Worm (Caenorhabditis elegans) whole organism, L4 larva: ENCODE results near the gene R148.8.

Experiments used
- F26F4.8 ChIP-seq: fragments of 200-800 bp; sonication (Bioruptor generic); conservative IDR thresholded peaks from 2 replicates; pipeline ENCODE4 v1.3.6; 2022; ENCODE audit warnings: missing genetic modification characterization, missing compliant biosample characterization
- F44E2.7 ChIP-seq: fragments of 200-800 bp; sonication (Bioruptor generic); IDR thresholded peaks from 2 replicates; pipeline ENCODE4 v2.1.2; 2022; ENCODE audit warnings: missing genetic modification characterization, missing compliant biosample characterization
- Y105C5A.15 ChIP-seq: fragments of 200-800 bp; sonication (Bioruptor generic); IDR thresholded peaks from 2 replicates; pipeline ENCODE4 v1.3.6; 2022; ENCODE audit warnings: missing genetic modification characterization, missing compliant biosample characterization
- Y48G9A.11 ChIP-seq: fragments of 200-800 bp; sonication (Bioruptor generic); IDR thresholded peaks from 2 replicates; pipeline ENCODE4 v1.3.6; 2022; ENCODE audit warnings: missing genetic modification reagents, missing genetic modification characterization, missing compliant biosample characterization
- ZK337.2 ChIP-seq: fragments of 200-800 bp; sonication (Bioruptor generic); IDR thresholded peaks from 2 replicates; pipeline ENCODE4 v1.3.6; 2022; ENCODE audit warnings: missing genetic modification reagents, missing genetic modification characterization, missing compliant biosample characterization
- aha-1 ChIP-seq: fragments of 150-350 bp; peaks from one replicate; lab custom pipeline; 2014; ENCODE audit warnings: missing biosample characterization, missing genetic modification characterization
- aly-2 ChIP-seq: sonication (generic microtip); optimal IDR thresholded peaks from 2 replicates; lab custom pipeline; 2018; ENCODE audit warnings: missing biosample characterization, missing genetic modification characterization
- arid-1 ChIP-seq: fragments of 200-800 bp; sonication (Bioruptor generic); conservative IDR thresholded peaks from 2 replicates; pipeline ENCODE4 v1.3.6; 2022; ENCODE audit warnings: missing genetic modification reagents, missing genetic modification characterization, missing compliant biosample characterization
- ceh-28 ChIP-seq: fragments of 150-350 bp; optimal IDR thresholded peaks from 2 replicates; lab custom pipeline; 2014; ENCODE audit warnings: missing biosample characterization, missing genetic modification reagents, missing genetic modification characterization
- cey-2 ChIP-seq: sonication (generic microtip); optimal IDR thresholded peaks from 3 replicates; lab custom pipeline; 2017; ENCODE audit warnings: missing genetic modification characterization, mild to moderate bottlenecking, missing compliant biosample characterization, antibody characterized with exemption, borderline replicate concordance; ENCODE audit not compliant: insufficient read depth
- daf-16 ChIP-seq, 3 experiments: sonication (generic microtip); optimal IDR thresholded peaks; 2 replicates each; lab custom pipeline; 2016 to 2017; ENCODE audit warnings: missing genetic modification characterization in 3 of 3, missing genetic modification reagents in 3 of 3, mild to moderate bottlenecking in 2 of 3, missing compliant biosample characterization in 2 of 3, missing biosample characterization in 1 of 3, moderate library complexity in 1 of 3
- dpl-1 ChIP-seq: fragments of 150-350 bp; optimal IDR thresholded peaks from 2 replicates; lab custom pipeline; 2014; ENCODE audit warnings: missing biosample characterization, missing genetic modification reagents, missing genetic modification characterization
- egl-43 ChIP-seq: fragments of 200-800 bp; sonication (Bioruptor generic); IDR thresholded peaks from 2 replicates; pipeline ENCODE4 v1.3.6; 2022; ENCODE audit warnings: missing genetic modification reagents, missing genetic modification characterization, missing compliant biosample characterization
- fkh-10 ChIP-seq: fragments of 150-350 bp; optimal IDR thresholded peaks from 2 replicates; lab custom pipeline; 2014; ENCODE audit warnings: missing biosample characterization, missing genetic modification reagents, missing genetic modification characterization
- hlh-11 ChIP-seq: fragments of 200-800 bp; sonication (Bioruptor generic); optimal IDR thresholded peaks from 2 replicates; lab custom pipeline; 2018; ENCODE audit warnings: mild to moderate bottlenecking, missing genetic modification characterization, missing compliant biosample characterization
- hmg-1.1 ChIP-seq: fragments of 200-800 bp; sonication (Bioruptor generic); IDR thresholded peaks from 2 replicates; pipeline ENCODE4 v1.3.6; 2022; ENCODE audit warnings: missing genetic modification reagents, missing genetic modification characterization, missing compliant biosample characterization
- lim-7 ChIP-seq: fragments of 200-800 bp; sonication (Bioruptor generic); IDR thresholded peaks from 2 replicates; pipeline ENCODE4 v1.3.6; 2022; ENCODE audit warnings: missing genetic modification characterization, missing compliant biosample characterization
- lin-38 ChIP-seq: fragments of 200-800 bp; sonication (Bioruptor generic); IDR thresholded peaks from 2 replicates; pipeline ENCODE4 v1.3.6; 2022; ENCODE audit warnings: missing genetic modification reagents, missing genetic modification characterization, missing compliant biosample characterization
- lsy-2 ChIP-seq, 2 experiments: fragments of 150-350 bp in 1 of 2; sonication (generic microtip) in 1 of 2; optimal IDR thresholded peaks; 2 replicates each; lab custom pipeline; 2014 to 2017; ENCODE audit warnings: missing biosample characterization in 2 of 2, missing genetic modification characterization in 2 of 2
- madf-5 ChIP-seq, 2 experiments: fragments of 200-800 bp; sonication (Bioruptor generic); IDR thresholded peaks; 2 replicates each; pipeline ENCODE4 v1.3.6; 2022; ENCODE audit warnings: missing compliant biosample characterization in 2 of 2, missing genetic modification characterization in 2 of 2
- mdt-29 ChIP-seq: fragments of 200-800 bp; sonication (Bioruptor generic); IDR thresholded peaks from 2 replicates; pipeline ENCODE4 v1.3.6; 2022; ENCODE audit warnings: missing genetic modification reagents, missing genetic modification characterization, missing compliant biosample characterization
- mep-1 ChIP-seq: fragments of 150-350 bp; sonication (generic microtip); optimal IDR thresholded peaks from 3 replicates; lab custom pipeline; 2014; ENCODE audit warnings: missing biosample characterization, missing genetic modification characterization
- nhr-10 ChIP-seq: fragments of 150-350 bp; optimal IDR thresholded peaks from 2 replicates; lab custom pipeline; 2014; ENCODE audit warnings: missing biosample characterization, missing genetic modification characterization
- nhr-42 ChIP-seq: fragments of 200-800 bp; sonication (Bioruptor generic); IDR thresholded peaks from 2 replicates; pipeline ENCODE4 v1.3.6; 2022; ENCODE audit warnings: missing genetic modification characterization, missing compliant biosample characterization
- php-3 ChIP-seq: fragments of 200-800 bp; sonication (Bioruptor generic); IDR thresholded peaks from 2 replicates; pipeline ENCODE4 v1.3.6; 2022; ENCODE audit warnings: missing genetic modification reagents, missing genetic modification characterization, missing compliant biosample characterization
- sdz-12 ChIP-seq: fragments of 200-800 bp; sonication (Bioruptor generic); optimal IDR thresholded peaks from 2 replicates; lab custom pipeline; 2018; ENCODE audit warnings: mild to moderate bottlenecking, missing genetic modification characterization, missing compliant biosample characterization
- set-16 ChIP-seq: fragments of 200-800 bp; sonication (Bioruptor generic); IDR thresholded peaks from 2 replicates; pipeline ENCODE4 v1.3.6; 2022; ENCODE audit warnings: missing genetic modification reagents, missing genetic modification characterization, missing compliant biosample characterization
- snpc-1.2 ChIP-seq: fragments of 200-800 bp; sonication (Bioruptor generic); IDR thresholded peaks from 2 replicates; pipeline ENCODE4 v1.3.6; 2022; ENCODE audit warnings: missing genetic modification reagents, missing genetic modification characterization, missing compliant biosample characterization
- snpc-4 ChIP-seq: fragments of 150-350 bp; optimal IDR thresholded peaks from 2 replicates; lab custom pipeline; 2014; ENCODE audit warnings: missing biosample characterization, missing genetic modification characterization
- spr-1 ChIP-seq: sonication (generic microtip); optimal IDR thresholded peaks from 2 replicates; lab custom pipeline; 2016; ENCODE audit warnings: mild to moderate bottlenecking, missing genetic modification characterization, missing compliant biosample characterization
- spr-3 ChIP-seq: fragments of 200-800 bp; sonication (Bioruptor generic); optimal IDR thresholded peaks from 2 replicates; lab custom pipeline; 2018; ENCODE audit warnings: mild to moderate bottlenecking, missing genetic modification characterization, missing compliant biosample characterization
- tra-1 ChIP-seq: fragments of 200-800 bp; sonication (Bioruptor generic); IDR thresholded peaks from 2 replicates; pipeline ENCODE4 v1.3.6; 2022; ENCODE audit warnings: missing genetic modification reagents, missing genetic modification characterization, missing compliant biosample characterization
- zfp-2 ChIP-seq: sonication (generic microtip); optimal IDR thresholded peaks from 2 replicates; lab custom pipeline; 2016; ENCODE audit warnings: mild to moderate bottlenecking, missing genetic modification characterization, missing compliant biosample characterization

R148.8 gene

DNA sequence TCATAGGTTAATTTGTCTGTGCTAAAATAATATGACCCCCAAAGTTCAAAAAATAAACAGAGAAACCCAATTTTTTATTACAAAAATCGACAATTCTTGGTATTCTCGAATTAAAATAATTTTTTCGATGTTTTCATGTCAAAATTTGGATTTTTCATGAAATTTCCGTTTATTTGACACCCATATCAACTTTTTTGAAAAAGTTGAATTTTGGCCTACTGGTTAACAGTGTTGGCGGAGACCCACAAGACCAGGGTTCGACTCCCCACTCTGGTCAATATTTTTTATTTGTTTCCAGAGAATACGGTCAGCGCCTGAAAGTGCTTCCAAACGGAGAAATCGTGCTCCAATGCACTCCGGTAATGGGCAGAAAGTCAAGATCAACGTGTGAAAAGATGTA, 434 bp downstream of the R148.8 start:
- no peak for TF ChIP-seq ZK337.2 (GFP tag; lab: Robert Waterston, UW)
- TF ChIP-seq lin-38 (GFP tag; lab: Robert Waterston, UW) = peak; percentile 47; the same call in 1 of the 2 replicates
- TF ChIP-seq egl-43 (GFP tag; lab: Robert Waterston, UW) = no peak
- no peak for TF ChIP-seq aly-2 (tag; lab: Kevin White, UChicago)
- TF ChIP-seq lim-7 (GFP tag; lab: Robert Waterston, UW) = 0 out of 2 replicates have a peak, but pooled peaks have one; percentile 40
- TF ChIP-seq mdt-29 (GFP tag; lab: Robert Waterston, UW) = peak; percentile 32; the same call in 1 of the 2 replicates
- TF ChIP-seq php-3 (GFP tag; lab: Robert Waterston, UW) = no peak
- TF ChIP-seq tra-1 (GFP tag; lab: Robert Waterston, UW) = no peak
- TF ChIP-seq, all 104 proteins: peak for 3

DNA sequence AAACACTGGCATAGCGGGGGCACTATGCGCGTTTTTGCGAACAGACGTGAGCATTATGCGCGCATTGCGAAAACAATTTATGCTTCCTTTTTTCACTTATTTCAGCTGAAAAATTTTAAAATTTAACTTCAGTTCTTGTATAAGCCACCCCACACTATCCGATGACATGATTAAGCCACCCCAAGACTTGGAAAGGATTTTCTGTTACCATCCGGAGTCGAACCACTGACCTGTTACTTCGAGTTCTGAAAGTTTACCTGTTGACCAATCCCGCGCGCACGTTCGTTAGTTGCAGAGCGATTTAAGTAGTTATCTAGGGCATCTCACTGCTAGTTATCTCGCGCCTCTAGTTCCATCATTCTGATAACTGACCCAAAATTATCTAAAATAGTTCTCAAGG, 1.2 kb downstream of the R148.8 start:
- peak; percentile 40 for TF ChIP-seq lin-38 (GFP tag; lab: Robert Waterston, UW)
- 0 out of 2 replicates have a peak, but pooled peaks have one; percentile 57 for TF ChIP-seq egl-43 (GFP tag; lab: Robert Waterston, UW)
- TF ChIP-seq madf-5 (GFP tag; IDR thresholded peaks at IDR 0.05; lab: Robert Waterston, UW) = 0 out of 4 replicates have a peak, but pooled peaks of 1 of the 2 experiments have one; percentile 10
- 0 out of 2 replicates have a peak, but pooled peaks have one; percentile 22 for TF ChIP-seq lim-7 (GFP tag; lab: Robert Waterston, UW)
- 0 out of 2 replicates have a peak, but pooled peaks have one; percentile 39 for TF ChIP-seq arid-1 (GFP tag; lab: Robert Waterston, UW)

DNA sequence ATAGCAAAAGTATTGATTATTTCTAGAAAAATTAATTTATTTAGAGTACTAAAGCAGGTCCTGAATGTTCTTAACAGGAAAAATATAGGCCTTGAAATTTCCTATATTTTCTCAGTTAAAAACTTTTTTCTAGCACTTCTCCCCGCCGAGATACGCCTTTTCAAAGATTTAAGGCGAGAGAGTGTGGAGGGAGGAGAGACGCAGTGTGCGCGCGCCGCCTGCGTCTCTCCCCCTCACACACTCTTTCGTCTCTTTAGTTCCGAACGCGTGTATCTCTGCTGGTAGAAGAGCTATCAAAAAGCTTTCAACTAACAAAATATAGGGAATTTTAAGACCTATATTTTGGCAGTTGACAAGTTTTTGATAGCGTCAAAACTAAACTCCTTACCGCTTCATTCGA, 6.6 kb downstream of the R148.8 start:
- TF ChIP-seq aha-1 = peak; percentile 42
- TF ChIP-seq mdt-29 (GFP tag; lab: Robert Waterston, UW) = no peak
- no peak for TF ChIP-seq zfp-2 (tag; lab: Kevin White, UChicago)
- peak; percentile 12; the same call in 1 of the 2 replicates for TF ChIP-seq set-16 (GFP tag; lab: Robert Waterston, UW)
- TF ChIP-seq hlh-11 (tag; lab: Kevin White, UChicago) = no peak
- no peak for TF ChIP-seq mep-1 (tag; lab: Kevin White, UChicago)
- no peak for TF ChIP-seq Y105C5A.15 (GFP tag; lab: Robert Waterston, UW)
- no peak for TF ChIP-seq nhr-10
- no peak for TF ChIP-seq spr-3 (GFP tag; lab: Kevin White, UChicago)
- TF ChIP-seq spr-1 = no peak
- no peak for TF ChIP-seq F26F4.8 (GFP tag; lab: Robert Waterston, UW)
- TF ChIP-seq ceh-28 (tag; lab: Kevin White, UChicago) = no peak
- TF ChIP-seq nhr-42 (GFP tag; lab: Robert Waterston, UW) = no peak
- no peak for TF ChIP-seq dpl-1 (GFP tag; lab: Kevin White, UChicago)

DNA sequence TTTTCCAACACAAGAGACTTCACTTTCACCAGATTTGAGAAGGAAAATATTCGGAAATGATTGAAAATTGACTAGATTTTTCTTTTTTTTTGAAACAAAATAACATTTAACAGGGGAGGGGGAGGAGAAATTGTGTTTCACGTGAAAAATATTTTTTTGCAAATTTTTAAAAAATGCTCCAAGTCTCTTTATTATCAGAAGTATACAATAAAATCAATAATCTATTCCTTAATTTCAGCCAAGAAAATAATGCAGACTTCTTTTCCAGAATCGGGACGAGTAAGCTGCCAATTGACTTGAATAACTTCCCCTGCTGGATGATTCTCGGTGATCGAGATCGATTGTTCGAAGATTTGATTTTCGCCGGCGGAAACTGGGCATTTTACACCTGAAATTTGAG, 7.0 kb downstream of the R148.8 start, which contains the start of gene R148.7:
Gene R148.7, minus strand, starts transcription at position 101 of the 400 bp plus-strand sequence.
- no peak for TF ChIP-seq lsy-2 (tag; optimal IDR thresholded peaks at IDR 0.05; lab: Kevin White, UChicago)
- no peak for TF ChIP-seq Y48G9A.11 (GFP tag; lab: Robert Waterston, UW)
- no peak for TF ChIP-seq daf-16 (GFP tag; optimal IDR thresholded peaks at IDR 0.05; lab: Kevin White, UChicago)
- TF ChIP-seq daf-16 (tag; optimal IDR thresholded peaks at IDR 0.05; lab: Kevin White, UChicago) = no peak
- no peak for TF ChIP-seq sdz-12
- TF ChIP-seq snpc-1.2 (GFP tag; lab: Robert Waterston, UW) = no peak
- no peak for TF ChIP-seq lim-7 (GFP tag; lab: Robert Waterston, UW)
- no peak for TF ChIP-seq cey-2
- no peak for TF ChIP-seq hmg-1.1 (GFP tag; lab: Robert Waterston, UW)

DNA sequence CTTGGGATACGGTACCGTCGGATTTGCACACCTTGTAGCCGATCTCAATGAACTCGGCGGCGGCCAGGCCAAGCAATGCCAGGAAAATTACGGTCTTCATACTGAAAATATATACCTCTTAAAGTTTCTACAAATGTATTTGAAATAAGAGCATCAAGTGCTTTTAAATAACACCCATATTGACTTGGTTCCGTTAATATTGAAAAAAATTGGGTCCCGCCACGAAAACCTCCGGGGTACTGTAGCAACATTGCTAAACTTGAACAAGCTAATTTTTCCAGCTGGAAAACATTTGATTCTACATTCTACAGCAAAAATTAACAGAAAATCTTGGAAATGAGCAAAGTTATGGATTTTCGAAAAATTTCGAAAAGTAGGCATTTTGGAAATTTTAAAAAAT, 8.1 kb downstream of the R148.8 start, which contains the start of gene heh-1:
Gene heh-1, minus strand, starts transcription at position 101 of the 400 bp plus-strand sequence.
- no peak for TF ChIP-seq F44E2.7
- TF ChIP-seq fkh-10 (GFP tag; lab: Kevin White, UChicago) = no peak
- TF ChIP-seq nhr-42 (GFP tag; lab: Robert Waterston, UW) = no peak
- peak; percentile 62 for TF ChIP-seq aha-1
- no peak for TF ChIP-seq snpc-4 (tag; lab: Kevin White, UChicago)
- TF ChIP-seq, all 104 proteins: peak for 1
